Worm (Caenorhabditis elegans): ENCODE results near the gene Y46G5A.18.

- TF ChIP-seq W03F9.2 (tag; optimal IDR thresholded peaks at IDR 0.05) (no peak), him-1 (tag; optimal IDR thresholded peaks at IDR 0.05) (no peak), dao-5 (tag; optimal IDR thresholded peaks at IDR 0.05) (no peak)
Observed at ce11 chrII:12816412-12817146, 11.5 kb upstream of the Y46G5A.18 start, which contains the start of gene acl-7.

All from whole organism, L4/young adult.